Fruit fly (Drosophila melanogaster): Measurements from ENCODE around the gene CG12231.

CG12231 gene

dm6 chrX:19495611-19496583 lies 35.6 kb downstream of the CG12231 start (continued):
- TF ChIP-seq ems (GFP tag; optimal IDR thresholded peaks at IDR 0.05) (peak; percentile 16), CG10959 (GFP tag; IDR thresholded peaks at IDR 0.05) (no peak), MBD-R2 (GFP tag; IDR thresholded peaks at IDR 0.05) (peak; percentile 33; the same call in 1 of the 2 replicates), CG31441 (GFP tag; IDR thresholded peaks at IDR 0.05) (peak; percentile 39; the same call in 1 of the 2 replicates), slp2 (GFP tag; optimal IDR thresholded peaks at IDR 0.05) (peak; percentile 35), cwo (GFP tag; optimal IDR thresholded peaks at IDR 0.05) (peak; percentile 60), eyg (GFP tag; optimal IDR thresholded peaks at IDR 0.05) (no peak), onecut (GFP tag; IDR thresholded peaks at IDR 0.05) (0 out of 2 replicates have a peak, but pooled peaks have one; percentile 30), Atf3 (GFP tag; optimal IDR thresholded peaks at IDR 0.05) (peak; percentile 26), MESR4 (GFP tag; optimal IDR thresholded peaks at IDR 0.05) (peak; percentile 70), CG2889 (GFP tag; IDR thresholded peaks at IDR 0.05) (0 out of 3 replicates have a peak, but pooled peaks have one; percentile 23), CG14441 (GFP tag; IDR thresholded peaks at IDR 0.05) (peak; percentile 70), Adf1 (GFP tag; IDR thresholded peaks at IDR 0.05) (peak; percentile 29; the same call in 1 of the 2 replicates), Abd-B (GFP tag; optimal IDR thresholded peaks at IDR 0.05) (peak; percentile 37), sqz (GFP tag; optimal IDR thresholded peaks at IDR 0.05) (no peak), fu2 (GFP tag; optimal IDR thresholded peaks at IDR 0.05) (peak; percentile 45), CG14050 (GFP tag; IDR thresholded peaks at IDR 0.05) (no peak), Ets65A (GFP tag) (peak; percentile 95), fd96Cb (tag; optimal IDR thresholded peaks at IDR 0.05) (peak; percentile 58), CHES-1-like (GFP tag; optimal IDR thresholded peaks at IDR 0.05) (peak; percentile 63), CG7786 (GFP tag; optimal IDR thresholded peaks at IDR 0.05) (peak; percentile 63), crp (GFP tag; optimal IDR thresholded peaks at IDR 0.05) (no peak), dan (GFP tag; IDR thresholded peaks at IDR 0.05) (no peak), btn (GFP tag; optimal IDR thresholded peaks at IDR 0.05) (peak; percentile 3), NC2α (GFP tag; optimal IDR thresholded peaks at IDR 0.05) (no peak), crc (GFP tag; optimal IDR thresholded peaks at IDR 0.05) (no peak), ab (GFP tag; optimal IDR thresholded peaks at IDR 0.05) (no peak), CG17359 (tag; optimal IDR thresholded peaks at IDR 0.05) (peak; percentile 44), shn (GFP tag; optimal IDR thresholded peaks at IDR 0.05) (peak; percentile 59), prd (optimal IDR thresholded peaks at IDR 0.05) (no peak), prd (GFP tag; IDR thresholded peaks at IDR 0.05) (peak; percentile 60), pho (GFP tag; optimal IDR thresholded peaks at IDR 0.05) (peak; percentile 63), Vsx1 (GFP tag; optimal IDR thresholded peaks at IDR 0.05) (no peak), scrt (GFP tag; optimal IDR thresholded peaks at IDR 0.05) (peak; percentile 41), gsb (GFP tag; IDR thresholded peaks at IDR 0.05) (peak; percentile 53; the same call in 1 of the 2 replicates), CG32767 (GFP tag; IDR thresholded peaks at IDR 0.05) (no peak), Bteb2 (GFP tag; optimal IDR thresholded peaks at IDR 0.05) (peak; percentile 1), H2.0 (GFP tag; IDR thresholded peaks at IDR 0.05) (peak; percentile 36), CG7556 (GFP tag; optimal IDR thresholded peaks at IDR 0.05) (peak; percentile 48), jing (GFP tag; optimal IDR thresholded peaks at IDR 0.05) (no peak), CG8290 (GFP tag; optimal IDR thresholded peaks at IDR 0.05) (no peak), CG8290 (tag; optimal IDR thresholded peaks at IDR 0.05) (peak in 1 of 2 experiments; percentile 93), CG12155 (GFP tag; optimal IDR thresholded peaks at IDR 0.05) (peak; percentile 28), CG10366 (GFP tag; IDR thresholded peaks at IDR 0.05) (peak; percentile 42), disco-r (GFP tag; optimal IDR thresholded peaks at IDR 0.05) (peak; percentile 34), Ptx1 (GFP tag; IDR thresholded peaks at IDR 0.05) (peak; percentile 66), CG7357 (GFP tag; IDR thresholded peaks at IDR 0.05) (peak; percentile 21; the same call in 1 of the 3 replicates), stc (GFP tag; IDR thresholded peaks at IDR 0.05) (peak; percentile 52), Fer2 (tag; optimal IDR thresholded peaks at IDR 0.05) (peak; percentile 28), Bgb (GFP tag; IDR thresholded peaks at IDR 0.05; ENCODE audit: partially characterized antibody) (no peak)
